Worm (Caenorhabditis elegans) whole organism, young adult: ENCODE measurements around the gene thn-1.

Experiments
- B0019.2 ChIP-seq: fragments of 200-800 bp; sonication (Bioruptor generic); conservative IDR thresholded peaks from 2 replicates; pipeline ENCODE4 v1.3.6; 2022; ENCODE audit warnings: missing genetic modification reagents, missing genetic modification characterization, missing compliant biosample characterization
- B0261.1 ChIP-seq: sonication (generic microtip); optimal IDR thresholded peaks from 2 replicates; lab custom pipeline; 2016; ENCODE audit warnings: mild to moderate bottlenecking, missing genetic modification characterization, moderate library complexity, missing compliant biosample characterization
- B0336.3 ChIP-seq: fragments of 200-800 bp; sonication (Bioruptor generic); IDR thresholded peaks from 2 replicates; pipeline ENCODE4 v1.3.6; 2022; ENCODE audit warnings: missing genetic modification characterization, missing compliant biosample characterization
- C06A6.2 ChIP-seq: fragments of 200-800 bp; sonication (Bioruptor generic); conservative IDR thresholded peaks from 2 replicates; pipeline ENCODE4 v1.3.6; 2022; ENCODE audit warnings: missing genetic modification characterization, missing compliant biosample characterization
- F10E7.11 ChIP-seq: sonication (generic microtip); optimal IDR thresholded peaks from 2 replicates; lab custom pipeline; 2017; ENCODE audit warnings: mild to moderate bottlenecking, missing genetic modification characterization, moderate library complexity, missing compliant biosample characterization
- F22D6.2 ChIP-seq: sonication (generic microtip); optimal IDR thresholded peaks from 2 replicates; lab custom pipeline; 2016; ENCODE audit warnings: mild to moderate bottlenecking, missing genetic modification characterization, missing compliant biosample characterization
- F33H1.4 ChIP-seq: fragments of 200-800 bp; sonication (Bioruptor generic); IDR thresholded peaks from 2 replicates; pipeline ENCODE4 v1.3.6; 2022; ENCODE audit warnings: missing genetic modification reagents, missing genetic modification characterization, missing compliant biosample characterization
- F39B2.1 ChIP-seq: fragments of 200-800 bp; sonication (Bioruptor generic); IDR thresholded peaks from 2 replicates; pipeline ENCODE4 v1.3.6; 2022; ENCODE audit warnings: missing genetic modification reagents, missing genetic modification characterization, missing compliant biosample characterization
- F49E8.2 ChIP-seq: sonication (generic microtip); optimal IDR thresholded peaks from 3 replicates; lab custom pipeline; 2017; ENCODE audit warnings: missing genetic modification characterization, mild to moderate bottlenecking, missing compliant biosample characterization, antibody characterized with exemption, moderate library complexity; ENCODE audit not compliant: insufficient read depth
- F52B5.7 ChIP-seq: sonication (generic microtip); optimal IDR thresholded peaks from 2 replicates; lab custom pipeline; 2016; ENCODE audit warnings: mild to moderate bottlenecking, missing genetic modification characterization, missing compliant biosample characterization
- F55B11.4 ChIP-seq: sonication (generic microtip); optimal IDR thresholded peaks from 2 replicates; lab custom pipeline; 2016; ENCODE audit warnings: missing compliant biosample characterization, missing genetic modification characterization, borderline replicate concordance; ENCODE audit not compliant: insufficient read depth
- F57A8.1 ChIP-seq: fragments of 200-800 bp; sonication (Bioruptor generic); optimal IDR thresholded peaks from 2 replicates; lab custom pipeline; 2018; ENCODE audit warnings: mild to moderate bottlenecking, missing genetic modification characterization, moderate library complexity, missing compliant biosample characterization
- F57C9.4 ChIP-seq: sonication (generic microtip); optimal IDR thresholded peaks from 2 replicates; lab custom pipeline; 2017; ENCODE audit warnings: mild to moderate bottlenecking, missing genetic modification characterization, missing compliant biosample characterization
- K12H6.12 ChIP-seq: fragments of 200-800 bp; sonication (Bioruptor generic); optimal IDR thresholded peaks from 2 replicates; lab custom pipeline; 2018; ENCODE audit warnings: mild to moderate bottlenecking, missing genetic modification characterization, missing compliant biosample characterization
- Y53G8AR.9 ChIP-seq: fragments of 200-800 bp; sonication (Bioruptor generic); conservative IDR thresholded peaks from 2 replicates; pipeline ENCODE4 v1.3.6; 2022; ENCODE audit warnings: missing genetic modification reagents, missing genetic modification characterization, missing compliant biosample characterization
- Y95B8A.8 ChIP-seq: fragments of 200-800 bp; sonication (Bioruptor generic); IDR thresholded peaks from 2 replicates; pipeline ENCODE4 v1.3.6; 2022; ENCODE audit warnings: missing genetic modification reagents, missing genetic modification characterization, missing compliant biosample characterization
- aptf-2 ChIP-seq: fragments of 200-800 bp; sonication (Bioruptor generic); conservative IDR thresholded peaks from 2 replicates; pipeline ENCODE4 v1.3.6; 2022; ENCODE audit warnings: missing genetic modification reagents, missing genetic modification characterization, missing compliant biosample characterization
- athp-1 ChIP-seq: sonication (generic microtip); optimal IDR thresholded peaks from 2 replicates; lab custom pipeline; 2017; ENCODE audit warnings: mild to moderate bottlenecking, missing genetic modification characterization, missing compliant biosample characterization
- bed-1 ChIP-seq: fragments of 200-800 bp; sonication (Bioruptor generic); IDR thresholded peaks from 2 replicates; pipeline ENCODE4 v1.3.6; 2022; ENCODE audit warnings: missing genetic modification reagents, missing genetic modification characterization, missing compliant biosample characterization
- bed-2 ChIP-seq: fragments of 200-800 bp; sonication (Bioruptor generic); IDR thresholded peaks from 2 replicates; pipeline ENCODE4 v1.3.6; 2022; ENCODE audit warnings: missing genetic modification reagents, missing genetic modification characterization, missing compliant biosample characterization
- ceh-40 ChIP-seq: fragments of 200-800 bp; sonication (Bioruptor generic); IDR thresholded peaks from 2 replicates; pipeline ENCODE4 v1.3.6; 2022; ENCODE audit warnings: missing genetic modification characterization, missing compliant biosample characterization
- ceh-79 ChIP-seq: sonication (generic microtip); optimal IDR thresholded peaks from 2 replicates; lab custom pipeline; 2017; ENCODE audit warnings: mild to moderate bottlenecking, missing genetic modification characterization, missing compliant biosample characterization
- dpff-1 ChIP-seq: sonication (generic microtip); optimal IDR thresholded peaks from 2 replicates; lab custom pipeline; 2017; ENCODE audit warnings: mild to moderate bottlenecking, missing genetic modification characterization, missing compliant biosample characterization
- efl-1 ChIP-seq: fragments of 150-350 bp; optimal IDR thresholded peaks from 2 replicates; lab custom pipeline; 2014; ENCODE audit warnings: missing biosample characterization, missing genetic modification reagents, missing genetic modification characterization
- egl-44 ChIP-seq: fragments of 200-800 bp; sonication (Bioruptor generic); IDR thresholded peaks from 2 replicates; pipeline ENCODE4 v1.3.6; 2022; ENCODE audit warnings: missing genetic modification reagents, missing genetic modification characterization, missing compliant biosample characterization
- fkh-3 ChIP-seq: sonication (generic microtip); optimal IDR thresholded peaks from 2 replicates; lab custom pipeline; 2016; ENCODE audit warnings: mild to moderate bottlenecking, missing genetic modification characterization, missing compliant biosample characterization
- gei-17 ChIP-seq: fragments of 200-800 bp; sonication (Bioruptor generic); optimal IDR thresholded peaks from 2 replicates; lab custom pipeline; 2018; ENCODE audit warnings: mild to moderate bottlenecking, missing genetic modification characterization, missing compliant biosample characterization
- hlh-26 ChIP-seq: fragments of 200-800 bp; sonication (Bioruptor generic); conservative IDR thresholded peaks from 2 replicates; pipeline ENCODE4 v1.3.6; 2022; ENCODE audit warnings: missing genetic modification reagents, missing genetic modification characterization, missing compliant biosample characterization
- hsf-1 ChIP-seq: fragments of 200-800 bp; sonication (Bioruptor generic); IDR thresholded peaks from 2 replicates; pipeline ENCODE4 v1.3.6; 2022; ENCODE audit warnings: missing genetic modification reagents, missing genetic modification characterization, missing compliant biosample characterization
- let-607 ChIP-seq, 2 experiments: fragments of 200-800 bp in 1 of 2; sonication (Bioruptor generic) in 1 of 2; sonication (generic microtip) in 1 of 2; optimal IDR thresholded peaks; 2 replicates each; lab custom pipeline; 2016 to 2018; ENCODE audit warnings: mild to moderate bottlenecking in 2 of 2, missing compliant biosample characterization in 2 of 2, missing genetic modification characterization in 2 of 2, moderate library complexity in 2 of 2, missing genotype in 1 of 2
- lin-40 ChIP-seq: sonication (generic microtip); optimal IDR thresholded peaks from 2 replicates; lab custom pipeline; 2016; ENCODE audit warnings: missing genetic modification characterization, mild to moderate bottlenecking, missing compliant biosample characterization, missing genotype, missing genetic modification reagents
- lin-54 ChIP-seq: fragments of 200-800 bp; sonication (Bioruptor generic); optimal IDR thresholded peaks from 2 replicates; lab custom pipeline; 2018; ENCODE audit warnings: mild to moderate bottlenecking, missing genetic modification characterization, missing compliant biosample characterization
- nfya-1 ChIP-seq: sonication (generic microtip); optimal IDR thresholded peaks from 2 replicates; lab custom pipeline; 2017; ENCODE audit warnings: antibody characterized with exemption, missing compliant biosample characterization, missing genetic modification characterization, borderline replicate concordance; ENCODE audit not compliant: insufficient read depth
- nfya-2 ChIP-seq: fragments of 200-800 bp; sonication (Bioruptor generic); IDR thresholded peaks from 2 replicates; pipeline ENCODE4 v1.3.6; 2022; ENCODE audit warnings: missing genetic modification reagents, missing genetic modification characterization, missing compliant biosample characterization
- nhr-27 ChIP-seq: fragments of 200-800 bp; sonication (Bioruptor generic); optimal IDR thresholded peaks from 2 replicates; lab custom pipeline; 2018; ENCODE audit warnings: mild to moderate bottlenecking, missing genetic modification characterization, moderate library complexity, missing compliant biosample characterization
- nhr-80 ChIP-seq: sonication (generic microtip); optimal IDR thresholded peaks from 2 replicates; lab custom pipeline; 2016; ENCODE audit warnings: missing genetic modification characterization, missing compliant biosample characterization
- nhr-90 ChIP-seq: sonication (generic microtip); optimal IDR thresholded peaks from 2 replicates; lab custom pipeline; 2016; ENCODE audit warnings: missing genotype, mild to moderate bottlenecking, missing genetic modification characterization, missing compliant biosample characterization
- pha-4 ChIP-seq: fragments of 150-350 bp; sonication (generic microtip); optimal IDR thresholded peaks from 2 replicates; lab custom pipeline; 2014; ENCODE audit warnings: missing biosample characterization, missing genetic modification reagents, missing genetic modification characterization
- sea-2 ChIP-seq: fragments of 200-800 bp; sonication (Bioruptor generic); IDR thresholded peaks from 2 replicates; pipeline ENCODE4 v1.3.6; 2022; ENCODE audit warnings: missing genetic modification characterization, missing compliant biosample characterization
- snpc-1.3 ChIP-seq: sonication (generic microtip); optimal IDR thresholded peaks from 2 replicates; lab custom pipeline; 2017; ENCODE audit warnings: missing genetic modification characterization, mild to moderate bottlenecking, missing compliant biosample characterization, antibody characterized with exemption, moderate library complexity, missing genotype, missing genetic modification reagents; ENCODE audit not compliant: insufficient read depth
- sptf-2 ChIP-seq: fragments of 200-800 bp; sonication (Bioruptor generic); optimal IDR thresholded peaks from 2 replicates; lab custom pipeline; 2018; ENCODE audit warnings: mild to moderate bottlenecking, missing genetic modification characterization, missing compliant biosample characterization
- tbp1 ChIP-seq: fragments of 200-800 bp; sonication (Bioruptor generic); optimal IDR thresholded peaks from 2 replicates; lab custom pipeline; 2018; ENCODE audit warnings: mild to moderate bottlenecking, missing genetic modification characterization, missing compliant biosample characterization
- unc-130 ChIP-seq: sonication (generic microtip); optimal IDR thresholded peaks from 2 replicates; lab custom pipeline; 2016; ENCODE audit warnings: missing genetic modification reagents, missing genetic modification characterization, missing compliant biosample characterization
- xnd-1 ChIP-seq: sonication (generic microtip); optimal IDR thresholded peaks from 2 replicates; lab custom pipeline; 2016; ENCODE audit warnings: missing genotype, missing genetic modification reagents, missing genetic modification characterization, missing compliant biosample characterization
- ztf-22 ChIP-seq: fragments of 200-800 bp; sonication (Bioruptor generic); optimal IDR thresholded peaks from 2 replicates; lab custom pipeline; 2018; ENCODE audit warnings: mild to moderate bottlenecking, missing genetic modification characterization, moderate library complexity, missing compliant biosample characterization
- ztf-25 ChIP-seq: fragments of 200-800 bp; sonication (Bioruptor generic); IDR thresholded peaks from 2 replicates; pipeline ENCODE4 v1.3.6; 2022; ENCODE audit warnings: missing genetic modification reagents, missing genetic modification characterization, missing compliant biosample characterization
- ztf-26 ChIP-seq: sonication (generic microtip); optimal IDR thresholded peaks from 2 replicates; lab custom pipeline; 2017; ENCODE audit warnings: missing genetic modification characterization, missing compliant biosample characterization

Gene thn-1

DNA sequence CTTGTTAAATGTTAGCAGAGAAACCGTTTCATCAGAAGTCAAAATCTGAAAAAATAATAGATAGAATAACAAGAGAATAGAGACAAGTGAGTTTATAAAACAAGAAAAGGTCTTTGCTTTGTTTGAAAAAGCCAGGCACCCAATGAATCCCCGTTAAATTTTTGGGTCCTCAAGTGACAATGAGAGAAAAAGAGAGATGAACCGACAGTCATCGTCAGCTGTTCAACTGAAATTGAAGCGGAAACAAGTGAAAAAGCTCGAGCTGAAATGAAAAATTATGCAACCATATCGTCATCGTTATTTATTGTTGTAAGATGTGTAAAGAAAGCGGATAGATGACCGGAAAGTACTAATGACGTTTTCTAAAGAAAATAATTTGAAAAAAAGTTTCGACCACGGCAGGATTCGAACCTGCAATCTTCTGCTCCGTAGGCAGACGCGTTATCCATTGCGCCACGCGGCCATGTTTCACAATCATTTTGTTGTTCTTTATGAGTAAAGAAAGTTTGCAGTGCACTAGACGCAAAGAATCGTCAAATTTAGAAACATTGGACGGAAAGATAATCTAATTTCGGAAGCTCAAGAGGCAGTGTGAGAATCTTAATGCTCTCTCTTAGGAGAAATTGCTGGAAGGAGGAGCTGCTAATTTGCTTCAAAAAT, 37.8 kb downstream of the thn-1 start, which contains the start of gene F08G5.3 (continued):
- TF ChIP-seq unc-130 (GFP tag; lab: Kevin White, UChicago) (peak; percentile 34), pha-4 (tag; lab: Kevin White, UChicago) (no peak), egl-44 (GFP tag; lab: Robert Waterston, UW) (peak; percentile 27; the same call in 1 of the 2 replicates), bed-2 (GFP tag; lab: Robert Waterston, UW) (no peak), dpff-1 (tag; lab: Kevin White, UChicago) (no peak), nhr-27 (no peak), B0261.1 (tag; lab: Kevin White, UChicago) (peak; percentile 81), F52B5.7 (tag; lab: Kevin White, UChicago) (peak; percentile 43), F39B2.1 (no peak), F55B11.4 (tag; lab: Kevin White, UChicago) (no peak), ztf-25 (GFP tag; lab: Robert Waterston, UW) (peak; percentile 94), bed-1 (0 out of 2 replicates have a peak, but pooled peaks have one; percentile 68), ceh-40 (GFP tag; lab: Robert Waterston, UW) (0 out of 2 replicates have a peak, but pooled peaks have one; percentile 64), hsf-1 (GFP tag; lab: Robert Waterston, UW) (peak; percentile 57; the same call in 1 of the 2 replicates), ztf-26 (tag; lab: Kevin White, UChicago) (peak; percentile 26), F57A8.1 (GFP tag; lab: Kevin White, UChicago) (no peak), athp-1 (tag; lab: Kevin White, UChicago) (peak; percentile 58), let-607 (tag; optimal IDR thresholded peaks at IDR 0.05; lab: Kevin White, UChicago) (peak in 1 of 2 experiments; percentile 29), B0336.3 (GFP tag; lab: Robert Waterston, UW) (no peak), C06A6.2 (GFP tag; lab: Robert Waterston, UW) (0 out of 2 replicates have a peak, but pooled peaks have one; percentile 21), xnd-1 (tag; lab: Kevin White, UChicago) (no peak), Y95B8A.8 (GFP tag; lab: Robert Waterston, UW) (no peak), nfya-1 (tag; lab: Kevin White, UChicago) (no peak), sea-2 (GFP tag; lab: Robert Waterston, UW) (no peak), F49E8.2 (peak; percentile 36), Y53G8AR.9 (GFP tag; lab: Robert Waterston, UW) (no peak), nfya-2 (GFP tag; lab: Robert Waterston, UW) (no peak), efl-1 (GFP tag; lab: Kevin White, UChicago) (no peak), F57C9.4 (tag; lab: Kevin White, UChicago) (no peak), ceh-79 (peak; percentile 27), tbp1 (GFP tag; lab: Kevin White, UChicago) (peak; percentile 94), ztf-22 (GFP tag; lab: Kevin White, UChicago) (no peak), lin-54 (GFP tag; lab: Kevin White, UChicago) (peak; percentile 60), F22D6.2 (peak; percentile 16), lin-40 (peak; percentile 58), hlh-26 (GFP tag; lab: Robert Waterston, UW) (no peak), B0019.2 (GFP tag; lab: Robert Waterston, UW) (peak; percentile 60; the same call in 1 of the 2 replicates), aptf-2 (no peak), gei-17 (no peak), sptf-2 (GFP tag; lab: Kevin White, UChicago) (no peak), K12H6.12 (tag; lab: Kevin White, UChicago) (peak; percentile 21), fkh-3 (tag; lab: Kevin White, UChicago) (peak; percentile 47), snpc-1.3 (tag; lab: Kevin White, UChicago) (peak; percentile 74), F10E7.11 (tag; lab: Kevin White, UChicago) (no peak), nhr-80 (peak; percentile 23), nhr-90 (tag; lab: Kevin White, UChicago) (peak; percentile 77), F33H1.4 (GFP tag; lab: Robert Waterston, UW) (peak; percentile 52; the same call in 1 of the 2 replicates)
